Fruit fly (Drosophila melanogaster) whole organism, embryonic: ENCODE data around the gene Fbw5.

Experiments used
- Ada2b ChIP-seq: fragments of 200-800 bp; sonication (Bioruptor generic); IDR thresholded peaks from 2 replicates; pipeline ENCODE4 v1.3.6; 2022; ENCODE audit warnings: missing biosample characterization, missing genetic modification characterization
- CG10654 ChIP-seq: fragments of 200-800 bp; sonication (Bioruptor generic); optimal IDR thresholded peaks from 2 replicates; lab custom pipeline; 2016; ENCODE audit warnings: missing biosample characterization, missing genetic modification characterization
- CG11504 ChIP-seq: fragments of 200-800 bp; sonication (Bioruptor generic); optimal IDR thresholded peaks from 3 replicates; lab custom pipeline; 2019; ENCODE audit warnings: missing biosample characterization, mild to moderate bottlenecking, missing genetic modification characterization, moderate library complexity
- CG11695 ChIP-seq: fragments of 200-800 bp; sonication (Bioruptor generic); IDR thresholded peaks from 3 replicates; pipeline ENCODE4 v1.3.6; 2022; ENCODE audit warnings: missing biosample characterization, missing genetic modification characterization
- CG12236 ChIP-seq: fragments of 200-800 bp; sonication (Bioruptor generic); optimal IDR thresholded peaks from 2 replicates; lab custom pipeline; 2016; ENCODE audit warnings: missing biosample characterization, missing genetic modification characterization
- CG14860 ChIP-seq: fragments of 200-800 bp; sonication (Bioruptor generic); IDR thresholded peaks from 3 replicates; pipeline ENCODE4 v1.3.6; 2022; ENCODE audit warnings: missing biosample characterization, missing genetic modification characterization; ENCODE audit not compliant: partially characterized antibody
- CG1792 ChIP-seq: fragments of 200-800 bp; sonication (Bioruptor generic); optimal IDR thresholded peaks from 2 replicates; lab custom pipeline; 2016; ENCODE audit warnings: missing biosample characterization, missing genetic modification characterization
- CG30403 ChIP-seq: fragments of 200-800 bp; sonication (Bioruptor generic); optimal IDR thresholded peaks from 3 replicates; lab custom pipeline; 2016; ENCODE audit warnings: missing biosample characterization, missing genetic modification characterization
- CG31224 ChIP-seq: fragments of 200-800 bp; sonication (Bioruptor generic); IDR thresholded peaks from 2 replicates; pipeline ENCODE4 v1.3.6; 2022; ENCODE audit warnings: missing biosample characterization, missing genetic modification characterization
- CG32532 ChIP-seq: fragments of 200-800 bp; sonication (Bioruptor generic); IDR thresholded peaks from 2 replicates; pipeline ENCODE4 v1.3.6; 2022; ENCODE audit warnings: missing biosample characterization, missing genetic modification characterization
- CG34376 ChIP-seq: fragments of 200-800 bp; sonication (Bioruptor generic); optimal IDR thresholded peaks from 2 replicates; lab custom pipeline; 2018; ENCODE audit warnings: missing biosample characterization, mild to moderate bottlenecking, missing genetic modification characterization
- CG42726 ChIP-seq: fragments of 200-800 bp; sonication (Bioruptor generic); IDR thresholded peaks from 2 replicates; pipeline ENCODE4 v1.3.6; 2022; ENCODE audit warnings: missing biosample characterization, missing genetic modification characterization; ENCODE audit not compliant: partially characterized antibody
- CG4404 ChIP-seq: fragments of 200-800 bp; sonication (Bioruptor generic); IDR thresholded peaks from 2 replicates; pipeline ENCODE4 v1.3.6; 2022; ENCODE audit warnings: missing biosample characterization, missing genetic modification characterization
- CG9817 ChIP-seq: fragments of 200-800 bp; sonication (Bioruptor generic); optimal IDR thresholded peaks from 2 replicates; lab custom pipeline; 2018; ENCODE audit warnings: missing biosample characterization, mild to moderate bottlenecking, missing genetic modification characterization, moderate library complexity
- Dp ChIP-seq: fragments of 200-800 bp; sonication (Bioruptor generic); optimal IDR thresholded peaks from 2 replicates; lab custom pipeline; 2018; ENCODE audit warnings: missing biosample characterization, mild to moderate bottlenecking, missing genetic modification characterization, moderate library complexity
- MBD-R2 ChIP-seq: fragments of 200-800 bp; sonication (Bioruptor generic); IDR thresholded peaks from 2 replicates; pipeline ENCODE4 v1.3.6; 2022; ENCODE audit warnings: missing biosample characterization, missing genetic modification characterization
- MTF-1 ChIP-seq: fragments of 200-800 bp; sonication (Bioruptor generic); optimal IDR thresholded peaks from 2 replicates; lab custom pipeline; 2018; ENCODE audit warnings: missing biosample characterization, mild to moderate bottlenecking, missing genetic modification characterization, borderline replicate concordance
- Med ChIP-seq: fragments of 200-800 bp; sonication (Bioruptor generic); peaks from one replicate; lab custom pipeline; 2016; ENCODE audit warnings: missing biosample characterization, missing genetic modification characterization, mild to moderate bottlenecking, inconsistent platforms, moderate library complexity
- PHDP ChIP-seq: fragments of 200-800 bp; sonication (Bioruptor generic); optimal IDR thresholded peaks from 3 replicates; lab custom pipeline; 2018; ENCODE audit warnings: missing biosample characterization, mild to moderate bottlenecking, missing genetic modification characterization, moderate library complexity
- Pdp1 ChIP-seq, 2 experiments: fragments of 200-800 bp; sonication (Bioruptor generic); optimal IDR thresholded peaks; 3 replicates each; lab custom pipeline; 2016; ENCODE audit warnings: missing biosample characterization in 2 of 2, missing genetic modification characterization in 2 of 2, mild to moderate bottlenecking in 1 of 2, moderate library complexity in 1 of 2
- Vsx1 ChIP-seq: fragments of 200-800 bp; sonication (Bioruptor generic); optimal IDR thresholded peaks from 2 replicates; lab custom pipeline; 2017; ENCODE audit warnings: missing biosample characterization, mild to moderate bottlenecking, missing genetic modification characterization, missing genetic modification reagents
- Xbp1 ChIP-seq: fragments of 200-800 bp; sonication (Bioruptor generic); optimal IDR thresholded peaks from 3 replicates; lab custom pipeline; 2016; ENCODE audit warnings: missing biosample characterization, mild to moderate bottlenecking, missing genetic modification characterization
- br ChIP-seq: fragments of >200 bp; optimal IDR thresholded peaks from 2 replicates; lab custom pipeline; 2017
- cato ChIP-seq: fragments of 200-800 bp; sonication (Bioruptor generic); optimal IDR thresholded peaks from 2 replicates; lab custom pipeline; 2016; ENCODE audit warnings: missing biosample characterization, missing genetic modification characterization, borderline replicate concordance
- disco-r ChIP-seq: fragments of 200-800 bp; sonication (Bioruptor generic); optimal IDR thresholded peaks from 2 replicates; lab custom pipeline; 2016; ENCODE audit warnings: missing biosample characterization, missing genetic modification characterization
- eve ChIP-seq, 2 experiments: fragments of >200 bp; optimal IDR thresholded peaks; 2 replicates each; lab custom pipeline; 2017; ENCODE audit warnings: missing biosample characterization in 2 of 2, missing genetic modification characterization in 2 of 2
- fd64A ChIP-seq: fragments of 200-800 bp; sonication (Bioruptor generic); optimal IDR thresholded peaks from 3 replicates; lab custom pipeline; 2018; ENCODE audit warnings: missing biosample characterization, mild to moderate bottlenecking, missing genetic modification characterization
- fru ChIP-seq: fragments of >200 bp; optimal IDR thresholded peaks from 2 replicates; lab custom pipeline; 2017
- gsb ChIP-seq: fragments of 200-800 bp; sonication (Bioruptor generic); IDR thresholded peaks from 2 replicates; pipeline ENCODE4 v1.3.6; 2022; ENCODE audit warnings: missing biosample characterization, missing genetic modification characterization
- h ChIP-seq: fragments of >200 bp; optimal IDR thresholded peaks from 2 replicates; lab custom pipeline; 2017
- hb ChIP-seq: fragments of 200-800 bp; sonication (Bioruptor generic); IDR thresholded peaks from 3 replicates; pipeline ENCODE4 v1.3.6; 2022; ENCODE audit warnings: missing biosample characterization, missing genetic modification characterization; ENCODE audit not compliant: partially characterized antibody
- knrl ChIP-seq: fragments of 200-800 bp; sonication (Bioruptor generic); IDR thresholded peaks from 3 replicates; pipeline ENCODE4 v1.3.6; 2022; ENCODE audit warnings: missing biosample characterization, missing genetic modification characterization; ENCODE audit not compliant: partially characterized antibody
- mirr ChIP-seq: fragments of 200-800 bp; sonication (Bioruptor generic); optimal IDR thresholded peaks from 3 replicates; lab custom pipeline; 2018; ENCODE audit warnings: missing biosample characterization, mild to moderate bottlenecking, missing genetic modification characterization
- onecut ChIP-seq: fragments of 200-800 bp; sonication (Bioruptor generic); IDR thresholded peaks from 2 replicates; pipeline ENCODE4 v1.3.6; 2022; ENCODE audit warnings: missing biosample characterization, missing genetic modification characterization
- peb ChIP-seq: fragments of 200-800 bp; sonication (Bioruptor generic); IDR thresholded peaks from 2 replicates; pipeline ENCODE4 v1.3.6; 2022; ENCODE audit warnings: missing biosample characterization, missing genetic modification characterization
- phol ChIP-seq: fragments of 200-800 bp; sonication (Bioruptor generic); optimal IDR thresholded peaks from 3 replicates; lab custom pipeline; 2018; ENCODE audit warnings: missing biosample characterization, mild to moderate bottlenecking, missing genetic modification characterization, moderate library complexity
- sens ChIP-seq: fragments of 200-800 bp; sonication (Bioruptor generic); peaks from one replicate; lab custom pipeline; 2016; ENCODE audit warnings: missing biosample characterization, missing genetic modification characterization
- trem ChIP-seq: fragments of 200-800 bp; optimal IDR thresholded peaks from 3 replicates; lab custom pipeline; 2019; ENCODE audit warnings: missing biosample characterization, mild to moderate bottlenecking, missing genetic modification characterization, moderate library complexity
- tup ChIP-seq: fragments of 200-800 bp; sonication (Bioruptor generic); optimal IDR thresholded peaks from 2 replicates; lab custom pipeline; 2016; ENCODE audit warnings: missing biosample characterization, mild to moderate bottlenecking, missing genetic modification characterization, moderate library complexity
- vnd ChIP-seq: fragments of 200-800 bp; sonication (Bioruptor generic); IDR thresholded peaks from 3 replicates; pipeline ENCODE4 v1.3.6; 2022; ENCODE audit warnings: missing biosample characterization, missing genetic modification characterization; ENCODE audit not compliant: partially characterized antibody
- wdn ChIP-seq: fragments of 200-800 bp; sonication (Bioruptor generic); IDR thresholded peaks from 2 replicates; pipeline ENCODE4 v1.3.6; 2022; ENCODE audit warnings: missing biosample characterization, missing genetic modification characterization

Gene Fbw5

DNA sequence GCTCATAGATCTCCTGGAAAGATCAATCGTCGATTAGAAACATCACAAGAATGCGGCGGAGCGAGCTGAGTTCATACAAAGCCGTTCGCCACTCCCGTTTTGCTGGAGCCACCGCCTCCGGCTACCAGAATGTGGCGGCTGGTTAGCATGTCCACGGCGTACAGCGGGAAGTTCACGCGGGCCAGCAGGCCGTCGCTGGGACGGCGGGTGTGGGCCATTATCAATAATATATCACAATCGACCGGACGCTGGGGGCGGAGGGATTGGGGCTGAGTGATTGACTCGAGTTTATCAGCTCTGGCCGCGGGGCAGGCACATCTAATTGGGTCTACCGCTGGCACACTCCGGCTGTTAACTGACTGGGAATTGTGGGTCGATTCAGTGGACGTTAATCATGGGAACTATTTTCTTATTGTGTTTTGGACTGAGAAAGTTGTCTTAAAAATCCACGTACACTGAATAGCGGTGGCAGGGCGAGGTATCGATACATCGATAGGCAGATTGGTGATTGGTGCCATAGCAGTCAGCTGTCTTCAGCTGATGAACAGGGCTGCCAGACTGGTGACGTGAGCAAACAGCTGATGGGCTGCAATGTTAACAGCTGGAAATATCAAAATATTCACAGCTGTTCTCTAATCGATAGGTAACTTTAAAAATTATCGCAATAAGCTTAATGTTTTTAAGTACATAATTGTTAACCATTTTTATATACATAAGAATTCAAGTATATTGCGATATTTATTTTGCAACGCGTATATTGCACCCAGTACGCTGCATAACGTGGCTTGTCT, 32.9 kb upstream of the Fbw5 start, which contains the start of gene CG9175 (continued):
- TF ChIP-seq CG30403 = peak; percentile 44
- peak; percentile 86 for TF ChIP-seq trem (tag; lab: Kevin White, UChicago)
- TF ChIP-seq wdn (GFP tag; lab: Robert Waterston, UW) = no peak
- TF ChIP-seq MBD-R2 (GFP tag; lab: Robert Waterston, UW) = peak; percentile 98
- TF ChIP-seq fd64A (GFP tag; lab: Kevin White, UChicago) = no peak
- peak; percentile 61 for TF ChIP-seq Dp (GFP tag; lab: Kevin White, UChicago)
- TF ChIP-seq CG9817 = peak; percentile 46
- TF ChIP-seq CG10654 (GFP tag; lab: Kevin White, UChicago) = no peak
- TF ChIP-seq CG31224 (GFP tag; lab: Robert Waterston, UW) = no peak
- peak; percentile 38 for TF ChIP-seq PHDP
- TF ChIP-seq fru (lab: Kevin White, UChicago) = no peak
- peak; percentile 92 for TF ChIP-seq Xbp1 (GFP tag; lab: Kevin White, UChicago)
- peak; percentile 87 for TF ChIP-seq vnd (GFP tag; lab: Robert Waterston, UW)
- no peak for TF ChIP-seq eve (GFP tag; optimal IDR thresholded peaks at IDR 0.05; lab: Kevin White, UChicago)
- peak; percentile 60 for TF ChIP-seq CG34376 (GFP tag; lab: Kevin White, UChicago)
- peak; percentile 21 for TF ChIP-seq MTF-1 (GFP tag; lab: Kevin White, UChicago)
- TF ChIP-seq cato (GFP tag; lab: Kevin White, UChicago) = no peak
- TF ChIP-seq Pdp1 (GFP tag; optimal IDR thresholded peaks at IDR 0.05; lab: Kevin White, UChicago) = peak; percentile 22 to 63
- TF ChIP-seq knrl (GFP tag; lab: Robert Waterston, UW) = peak; percentile 94
- peak; percentile 83 for TF ChIP-seq sens
- peak; percentile 43 for TF ChIP-seq mirr (GFP tag; lab: Kevin White, UChicago)
- peak; percentile 99 for TF ChIP-seq CG42726 (GFP tag; lab: Robert Waterston, UW)
- peak; percentile 93 for TF ChIP-seq hb (GFP tag; lab: Robert Waterston, UW)
- peak; percentile 15 for TF ChIP-seq CG1792
- no peak for TF ChIP-seq br (lab: Kevin White, UChicago)
- peak; percentile 87 for TF ChIP-seq CG14860 (GFP tag; lab: Robert Waterston, UW)
- no peak for TF ChIP-seq CG12236 (GFP tag; lab: Kevin White, UChicago)
- peak; percentile 93 for TF ChIP-seq Med (GFP tag; lab: Kevin White, UChicago)
- peak; percentile 51 for TF ChIP-seq phol
- TF ChIP-seq onecut (GFP tag; lab: Robert Waterston, UW) = peak; percentile 64; the same call in 1 of the 2 replicates
- peak; percentile 43 for TF ChIP-seq CG11504 (tag; lab: Kevin White, UChicago)
- no peak for TF ChIP-seq h
- TF ChIP-seq tup = no peak
- no peak for TF ChIP-seq Vsx1
- no peak for TF ChIP-seq gsb (GFP tag; lab: Robert Waterston, UW)
- 0 out of 3 replicates have a peak, but pooled peaks have one; percentile 37 for TF ChIP-seq CG11695 (GFP tag; lab: Robert Waterston, UW)
- no peak for TF ChIP-seq disco-r (GFP tag; lab: Kevin White, UChicago)
- TF ChIP-seq peb (GFP tag; lab: Robert Waterston, UW) = no peak
- TF ChIP-seq CG32532 (GFP tag; lab: Robert Waterston, UW) = peak; percentile 58; the same call in 1 of the 2 replicates
- TF ChIP-seq Ada2b (GFP tag; lab: Robert Waterston, UW) = no peak
- TF ChIP-seq CG4404 = no peak
